Fruit fly (Drosophila melanogaster) whole organism, embryonic: ENCODE results near the gene CG17650.

ENCODE experiments used
- Atf-2 ChIP-seq: fragments of 200-800 bp; sonication (Bioruptor generic); optimal IDR thresholded peaks from 2 replicates; lab custom pipeline; 2016; ENCODE audit warnings: missing biosample characterization, missing genetic modification characterization
- B-H1 ChIP-seq: fragments of 200-800 bp; sonication (Bioruptor generic); IDR thresholded peaks from 3 replicates; pipeline ENCODE4 v1.3.6; 2022; ENCODE audit warnings: missing biosample characterization, missing genetic modification characterization
- CG10462 ChIP-seq: fragments of 200-800 bp; sonication (Bioruptor generic); optimal IDR thresholded peaks from 2 replicates; lab custom pipeline; 2016; ENCODE audit warnings: missing biosample characterization, missing genetic modification characterization
- CG11085 ChIP-seq: fragments of 200-800 bp; sonication (Bioruptor generic); IDR thresholded peaks from 2 replicates; pipeline ENCODE4 v1.3.6; 2022; ENCODE audit warnings: missing biosample characterization, missing genetic modification characterization
- CG11504 ChIP-seq: fragments of 200-800 bp; sonication (Bioruptor generic); optimal IDR thresholded peaks from 3 replicates; lab custom pipeline; 2019; ENCODE audit warnings: missing biosample characterization, mild to moderate bottlenecking, missing genetic modification characterization, moderate library complexity
- CG11560 ChIP-seq: fragments of 200-800 bp; sonication (Bioruptor generic); IDR thresholded peaks from 3 replicates; pipeline ENCODE4 v1.3.6; 2022; ENCODE audit warnings: missing biosample characterization, missing genetic modification characterization
- CG12391 ChIP-seq: fragments of 200-800 bp; sonication (Bioruptor generic); optimal IDR thresholded peaks from 3 replicates; lab custom pipeline; 2018; ENCODE audit warnings: missing biosample characterization, mild to moderate bottlenecking, missing genetic modification characterization, moderate library complexity
- CG13296 ChIP-seq: fragments of 200-800 bp; sonication (Bioruptor generic); optimal IDR thresholded peaks from 3 replicates; lab custom pipeline; 2018; ENCODE audit warnings: missing biosample characterization, mild to moderate bottlenecking, missing genetic modification characterization
- CG13624 ChIP-seq: fragments of 200-800 bp; sonication (Bioruptor generic); optimal IDR thresholded peaks from 2 replicates; lab custom pipeline; 2016; ENCODE audit warnings: missing biosample characterization, missing genetic modification characterization
- CG14050 ChIP-seq: fragments of 200-800 bp; sonication (Bioruptor generic); IDR thresholded peaks from 3 replicates; pipeline ENCODE4 v1.3.6; 2022; ENCODE audit warnings: missing biosample characterization, missing genetic modification characterization
- CG15514 ChIP-seq: fragments of 200-800 bp; sonication (Bioruptor generic); optimal IDR thresholded peaks from 3 replicates; lab custom pipeline; 2017; ENCODE audit warnings: missing biosample characterization, missing genetic modification characterization, mild to moderate bottlenecking, moderate library complexity, missing genetic modification reagents
- CG17186 ChIP-seq: fragments of 200-800 bp; sonication (Bioruptor generic); optimal IDR thresholded peaks from 3 replicates; lab custom pipeline; 2017; ENCODE audit warnings: missing biosample characterization, missing genetic modification reagents, missing genetic modification characterization
- CG2678 ChIP-seq: fragments of 200-800 bp; sonication (Bioruptor generic); optimal IDR thresholded peaks from 3 replicates; lab custom pipeline; 2019; ENCODE audit warnings: missing biosample characterization, mild to moderate bottlenecking, missing genetic modification characterization, moderate library complexity
- CG31224 ChIP-seq: fragments of 200-800 bp; sonication (Bioruptor generic); IDR thresholded peaks from 2 replicates; pipeline ENCODE4 v1.3.6; 2022; ENCODE audit warnings: missing biosample characterization, missing genetic modification characterization
- CG3281 ChIP-seq: fragments of 200-800 bp; sonication (Bioruptor generic); optimal IDR thresholded peaks from 3 replicates; lab custom pipeline; 2017; ENCODE audit warnings: missing biosample characterization, mild to moderate bottlenecking, missing genetic modification characterization
- CG3407 ChIP-seq: fragments of 200-800 bp; sonication (Bioruptor generic); optimal IDR thresholded peaks from 2 replicates; lab custom pipeline; 2018; ENCODE audit warnings: missing biosample characterization, mild to moderate bottlenecking, missing genetic modification characterization
- CG34376 ChIP-seq: fragments of 200-800 bp; sonication (Bioruptor generic); optimal IDR thresholded peaks from 2 replicates; lab custom pipeline; 2018; ENCODE audit warnings: missing biosample characterization, mild to moderate bottlenecking, missing genetic modification characterization
- CG42726 ChIP-seq: fragments of 200-800 bp; sonication (Bioruptor generic); IDR thresholded peaks from 2 replicates; pipeline ENCODE4 v1.3.6; 2022; ENCODE audit warnings: missing biosample characterization, missing genetic modification characterization; ENCODE audit not compliant: partially characterized antibody
- CG4404 ChIP-seq: fragments of 200-800 bp; sonication (Bioruptor generic); IDR thresholded peaks from 2 replicates; pipeline ENCODE4 v1.3.6; 2022; ENCODE audit warnings: missing biosample characterization, missing genetic modification characterization
- CG6689 ChIP-seq: fragments of 200-800 bp; sonication (Bioruptor generic); IDR thresholded peaks from 2 replicates; pipeline ENCODE4 v1.3.6; 2022; ENCODE audit warnings: missing biosample characterization, missing genetic modification characterization
- CG6813 ChIP-seq: fragments of 200-800 bp; sonication (Bioruptor generic); optimal IDR thresholded peaks from 2 replicates; lab custom pipeline; 2017; ENCODE audit warnings: missing biosample characterization, missing genetic modification characterization, mild to moderate bottlenecking, moderate library complexity, missing genetic modification reagents
- CG6854 ChIP-seq: fragments of 200-800 bp; sonication (Bioruptor generic); optimal IDR thresholded peaks from 3 replicates; lab custom pipeline; 2017; ENCODE audit warnings: missing biosample characterization, mild to moderate bottlenecking, missing genetic modification characterization
- CG7556 ChIP-seq: fragments of 200-800 bp; sonication (Bioruptor generic); optimal IDR thresholded peaks from 2 replicates; lab custom pipeline; 2017; ENCODE audit warnings: missing biosample characterization, mild to moderate bottlenecking, missing genetic modification characterization
- CG7839 ChIP-seq: fragments of 200-800 bp; sonication (Bioruptor generic); optimal IDR thresholded peaks from 3 replicates; lab custom pipeline; 2018; ENCODE audit warnings: missing biosample characterization, mild to moderate bottlenecking, missing genetic modification characterization, moderate library complexity
- CG9727 ChIP-seq: fragments of 200-800 bp; sonication (Bioruptor generic); optimal IDR thresholded peaks from 3 replicates; lab custom pipeline; 2017; ENCODE audit warnings: missing biosample characterization, mild to moderate bottlenecking, missing genetic modification characterization
- Dek ChIP-seq: fragments of 200-800 bp; sonication (Bioruptor generic); optimal IDR thresholded peaks from 3 replicates; lab custom pipeline; 2019; ENCODE audit warnings: missing biosample characterization, mild to moderate bottlenecking, missing genetic modification characterization, moderate library complexity
- Dll ChIP-seq: fragments of 200-800 bp; sonication (Bioruptor generic); IDR thresholded peaks from 4 replicates; pipeline ENCODE4 v1.3.6; 2022; ENCODE audit warnings: missing biosample characterization, missing genetic modification characterization; ENCODE audit not compliant: partially characterized antibody
- E2f1 ChIP-seq: fragments of 200-800 bp; sonication (Bioruptor generic); IDR thresholded peaks from 2 replicates; pipeline ENCODE4 v1.3.6; 2022; ENCODE audit warnings: missing biosample characterization, missing genetic modification characterization
- Gug ChIP-seq: fragments of 200-800 bp; sonication (Bioruptor generic); IDR thresholded peaks from 4 replicates; pipeline ENCODE4 v1.3.6; 2022; ENCODE audit warnings: missing biosample characterization, missing genetic modification characterization
- Hr39 ChIP-seq: fragments of >200 bp; optimal IDR thresholded peaks from 2 replicates; lab custom pipeline; 2017
- MBD-R2 ChIP-seq: fragments of 200-800 bp; sonication (Bioruptor generic); IDR thresholded peaks from 2 replicates; pipeline ENCODE4 v1.3.6; 2022; ENCODE audit warnings: missing biosample characterization, missing genetic modification characterization
- MESR4 ChIP-seq: fragments of 200-800 bp; sonication (Bioruptor generic); optimal IDR thresholded peaks from 2 replicates; lab custom pipeline; 2018; ENCODE audit warnings: missing biosample characterization, mild to moderate bottlenecking, missing genetic modification characterization, moderate library complexity
- Max ChIP-seq: fragments of 200-800 bp; sonication (Bioruptor generic); optimal IDR thresholded peaks from 2 replicates; lab custom pipeline; 2016; ENCODE audit warnings: missing biosample characterization, mild to moderate bottlenecking, missing genetic modification characterization
- NC2β ChIP-seq: fragments of 200-800 bp; sonication (Bioruptor generic); optimal IDR thresholded peaks from 2 replicates; lab custom pipeline; 2016; ENCODE audit warnings: missing biosample characterization, missing genetic modification characterization
- Optix ChIP-seq: fragments of 200-800 bp; sonication (Bioruptor generic); IDR thresholded peaks from 3 replicates; pipeline ENCODE4 v1.3.6; 2022; ENCODE audit warnings: missing biosample characterization, missing genetic modification characterization
- ci ChIP-seq: fragments of 200-800 bp; sonication (Bioruptor generic); IDR thresholded peaks from 3 replicates; pipeline ENCODE4 v1.3.6; 2022; ENCODE audit warnings: missing biosample characterization, missing genetic modification characterization
- crp ChIP-seq, 2 experiments: fragments of 200-800 bp; sonication (Bioruptor generic); optimal IDR thresholded peaks; 2 replicates in 1 of 2; 3 replicates in 1 of 2; lab custom pipeline; 2017; ENCODE audit warnings: missing biosample characterization in 2 of 2, missing genetic modification characterization in 2 of 2, mild to moderate bottlenecking in 1 of 2, moderate library complexity in 1 of 2
- dmrt11E ChIP-seq: fragments of 200-800 bp; sonication (Bioruptor generic); optimal IDR thresholded peaks from 3 replicates; lab custom pipeline; 2018; ENCODE audit warnings: missing biosample characterization, mild to moderate bottlenecking, missing genetic modification characterization, moderate library complexity
- dpn ChIP-seq, 2 experiments: fragments of 200-800 bp; sonication (Bioruptor generic); optimal IDR thresholded peaks; 3 replicates each; lab custom pipeline; 2016; ENCODE audit warnings: missing biosample characterization in 2 of 2, missing genetic modification characterization in 2 of 2
- eve ChIP-seq, 2 experiments: fragments of >200 bp; optimal IDR thresholded peaks; 2 replicates each; lab custom pipeline; 2017; ENCODE audit warnings: missing biosample characterization in 2 of 2, missing genetic modification characterization in 2 of 2
- gcm ChIP-seq: fragments of 200-800 bp; sonication (Bioruptor generic); optimal IDR thresholded peaks from 2 replicates; lab custom pipeline; 2019; ENCODE audit warnings: missing biosample characterization, mild to moderate bottlenecking, missing genetic modification characterization, moderate library complexity
- gt ChIP-seq: fragments of 200-800 bp; sonication (Bioruptor generic); IDR thresholded peaks from 2 replicates; pipeline ENCODE4 v1.3.6; 2022; ENCODE audit warnings: missing biosample characterization, missing genetic modification characterization
- pzg ChIP-seq: fragments of 200-800 bp; sonication (Bioruptor generic); optimal IDR thresholded peaks from 3 replicates; lab custom pipeline; 2018; ENCODE audit warnings: missing biosample characterization, mild to moderate bottlenecking, missing genetic modification characterization, moderate library complexity
- sna ChIP-seq: fragments of 200-800 bp; sonication (Bioruptor generic); IDR thresholded peaks from 2 replicates; pipeline ENCODE4 v1.3.6; 2022; ENCODE audit warnings: missing biosample characterization, missing genetic modification characterization; ENCODE audit not compliant: partially characterized antibody
- so ChIP-seq: fragments of 200-800 bp; sonication (Bioruptor generic); IDR thresholded peaks from 3 replicates; pipeline ENCODE4 v1.3.6; 2022; ENCODE audit warnings: missing biosample characterization, missing genetic modification characterization
- ssp ChIP-seq: fragments of 200-800 bp; sonication (Bioruptor generic); IDR thresholded peaks from 2 replicates; pipeline ENCODE4 v1.3.6; 2022; ENCODE audit warnings: missing biosample characterization, missing genetic modification characterization
- tap ChIP-seq: fragments of 200-800 bp; optimal IDR thresholded peaks from 3 replicates; lab custom pipeline; 2019; ENCODE audit warnings: missing biosample characterization, mild to moderate bottlenecking, missing genetic modification characterization, moderate library complexity
- usp ChIP-seq: fragments of >200 bp; optimal IDR thresholded peaks from 2 replicates; lab custom pipeline; 2017; ENCODE audit warnings: missing biosample characterization, missing genetic modification characterization
- vfl ChIP-seq: fragments of 200-800 bp; sonication (Bioruptor generic); optimal IDR thresholded peaks from 2 replicates; lab custom pipeline; 2016; ENCODE audit warnings: missing biosample characterization, missing genetic modification characterization
- zfh2 ChIP-seq: fragments of 200-800 bp; sonication (Bioruptor generic); optimal IDR thresholded peaks from 2 replicates; lab custom pipeline; 2016; ENCODE audit warnings: missing biosample characterization, missing genetic modification characterization

Gene CG17650

DNA sequence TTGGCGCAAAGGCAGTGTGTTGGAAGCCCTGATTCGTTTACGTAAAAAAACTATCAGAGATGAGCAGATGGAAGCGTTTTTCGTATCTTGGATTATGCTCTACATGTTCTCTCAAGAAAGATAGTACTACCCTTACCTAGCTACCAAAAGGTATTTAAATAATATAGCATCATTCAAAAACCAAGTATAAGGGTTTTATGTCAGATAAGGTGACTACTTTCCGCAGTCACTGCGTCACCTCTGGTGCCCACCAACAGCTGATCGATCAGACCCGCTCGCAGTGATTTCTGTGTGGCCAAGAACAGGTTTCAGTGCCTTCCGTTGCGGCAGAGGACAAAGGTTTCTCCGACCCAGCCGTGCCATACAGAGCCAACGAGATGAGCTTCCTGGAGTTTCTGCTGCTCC lies 29.3 kb downstream of the CG17650 start, which contains the start of the genes Eno and CG31937 (continued):
- TF ChIP-seq Dll (GFP tag; lab: Robert Waterston, UW) (0 out of 4 replicates have a peak, but pooled peaks have one; percentile 32), CG13296 (GFP tag; lab: Kevin White, UChicago) (peak; percentile 19), gcm (GFP tag; lab: Kevin White, UChicago) (peak; percentile 42), CG15514 (GFP tag; lab: Kevin White, UChicago) (peak; percentile 52), Atf-2 (peak; percentile 1), CG10462 (GFP tag; lab: Kevin White, UChicago) (no peak), CG13624 (peak; percentile 56), sna (no peak), MBD-R2 (GFP tag; lab: Robert Waterston, UW) (peak; percentile 86), CG6854 (GFP tag; lab: Kevin White, UChicago) (no peak), CG2678 (tag; lab: Kevin White, UChicago) (peak; percentile 61), CG9727 (GFP tag; lab: Kevin White, UChicago) (peak; percentile 14), CG11085 (GFP tag; lab: Robert Waterston, UW) (0 out of 2 replicates have a peak, but pooled peaks have one; percentile 20), dpn (GFP tag; optimal IDR thresholded peaks at IDR 0.05; lab: Kevin White, UChicago) (peak; percentile 12 to 39), Optix (GFP tag; lab: Robert Waterston, UW) (0 out of 3 replicates have a peak, but pooled peaks have one; percentile 8), ci (peak; percentile 63; the same call in 2 of the 3 replicates), CG6813 (GFP tag; lab: Kevin White, UChicago) (peak; percentile 1), ssp (GFP tag; lab: Robert Waterston, UW) (0 out of 2 replicates have a peak, but pooled peaks have one; percentile 29), so (GFP tag; lab: Robert Waterston, UW) (0 out of 3 replicates have a peak, but pooled peaks have one; percentile 29), Max (GFP tag; lab: Kevin White, UChicago) (peak; percentile 32), CG12391 (peak; percentile 60), gt (GFP tag; lab: Robert Waterston, UW) (no peak), vfl (GFP tag; lab: Kevin White, UChicago) (peak; percentile 27), CG3407 (GFP tag; lab: Kevin White, UChicago) (peak; percentile 23), CG34376 (GFP tag; lab: Kevin White, UChicago) (peak; percentile 54), E2f1 (peak; percentile 46; the same call in 1 of the 2 replicates), CG3281 (GFP tag; lab: Kevin White, UChicago) (peak; percentile 62), CG6689 (GFP tag; lab: Robert Waterston, UW) (peak; percentile 61), tap (tag; lab: Kevin White, UChicago) (no peak), zfh2 (GFP tag; lab: Kevin White, UChicago) (peak; percentile 58), Gug (GFP tag; lab: Robert Waterston, UW) (peak; percentile 58; the same call in 3 of the 4 replicates), dmrt11E (tag; lab: Kevin White, UChicago) (no peak), NC2β (GFP tag; lab: Kevin White, UChicago) (peak; percentile 28), CG14050 (GFP tag; lab: Robert Waterston, UW) (no peak), CG11504 (peak; percentile 48), eve (GFP tag; optimal IDR thresholded peaks at IDR 0.05; lab: Kevin White, UChicago) (no peak), Hr39 (lab: Kevin White, UChicago) (no peak), pzg (peak; percentile 50), CG7556 (GFP tag; lab: Kevin White, UChicago) (peak; percentile 37), CG7839 (tag; lab: Kevin White, UChicago) (peak; percentile 47), MESR4 (GFP tag; lab: Kevin White, UChicago) (peak; percentile 24), CG4404 (GFP tag; lab: Robert Waterston, UW) (peak; percentile 33; the same call in 1 of the 2 replicates), CG11560 (tag; lab: Robert Waterston, UW) (no peak), CG42726 (GFP tag; lab: Robert Waterston, UW) (no peak), CG17186 (GFP tag; lab: Kevin White, UChicago) (no peak), crp (GFP tag; optimal IDR thresholded peaks at IDR 0.05; lab: Kevin White, UChicago) (peak; percentile 6 to 88), usp (GFP tag; lab: Kevin White, UChicago) (no peak), B-H1 (peak; percentile 17; the same call in 2 of the 3 replicates), CG31224 (GFP tag; lab: Robert Waterston, UW) (peak; percentile 56), Dek (tag; lab: Kevin White, UChicago) (peak; percentile 49)
